Worm (Caenorhabditis elegans): ENCODE results near the gene H25K10.2.

Gene H25K10.2

ce11 chrIV:16221559-16221958 lies 10.7 kb upstream of the H25K10.2 start, which contains the start of gene srv-11:
Gene srv-11, minus strand, starts transcription at chrIV:16221659.
- TF ChIP-seq sox-2 (GFP tag; IDR thresholded peaks at IDR 0.05) (no peak), unc-3 (GFP tag; conservative IDR thresholded peaks at IDR 0.05) (no peak), unc-3 (tag; optimal IDR thresholded peaks at IDR 0.05) (no peak), C38D4.7 (GFP tag; optimal IDR thresholded peaks at IDR 0.05) (no peak), fkh-10 (GFP tag; optimal IDR thresholded peaks at IDR 0.05) (no peak), F13H6.1 (tag; optimal IDR thresholded peaks at IDR 0.05) (no peak), gmeb-2 (tag; optimal IDR thresholded peaks at IDR 0.05) (no peak), pat-9 (tag; optimal IDR thresholded peaks at IDR 0.05) (no peak), che-1 (tag; optimal IDR thresholded peaks at IDR 0.05) (no peak), pqm-1 (tag; optimal IDR thresholded peaks at IDR 0.05) (no peak), ttx-3 (tag; optimal IDR thresholded peaks at IDR 0.05) (no peak), pha-2 (tag; optimal IDR thresholded peaks at IDR 0.05) (no peak), unc-86 (tag; optimal IDR thresholded peaks at IDR 0.05) (no peak), tbx-7 (tag; optimal IDR thresholded peaks at IDR 0.05) (no peak), ceh-9 (tag; optimal IDR thresholded peaks at IDR 0.05) (no peak), hlh-8 (tag; optimal IDR thresholded peaks at IDR 0.05) (no peak), rnt-1 (tag; optimal IDR thresholded peaks at IDR 0.05) (no peak), zip-5 (tag; optimal IDR thresholded peaks at IDR 0.05) (no peak), pag-3 (tag; optimal IDR thresholded peaks at IDR 0.05; ENCODE audit: borderline replicate concordance) (no peak)

ce11 chrIV:16220688-16221087 lies 9.9 kb upstream of the H25K10.2 start:
- no peak for TF ChIP-seq ceh-48 (tag; optimal IDR thresholded peaks at IDR 0.05)
- TF ChIP-seq ceh-30 (tag; optimal IDR thresholded peaks at IDR 0.05), result no peak
- no peak for TF ChIP-seq tbx-2 (tag; optimal IDR thresholded peaks at IDR 0.05)
- TF ChIP-seq nfya-1 (tag; optimal IDR thresholded peaks at IDR 0.05), result no peak
- TF ChIP-seq hlh-8 (tag; optimal IDR thresholded peaks at IDR 0.05), result no peak
- no peak for TF ChIP-seq ceh-9 (tag; optimal IDR thresholded peaks at IDR 0.05)
- TF ChIP-seq sox-2 (GFP tag; IDR thresholded peaks at IDR 0.05), result no peak
- TF ChIP-seq dmd-4 (tag; optimal IDR thresholded peaks at IDR 0.05; ENCODE audit: borderline replicate concordance), result no peak
- TF ChIP-seq pha-2 (tag; optimal IDR thresholded peaks at IDR 0.05), result no peak
- TF ChIP-seq unc-55 (GFP tag; optimal IDR thresholded peaks at IDR 0.05), result no peak
- TF ChIP-seq hlh-30 (tag; optimal IDR thresholded peaks at IDR 0.05; ENCODE audit: insufficient read depth), result no peak
- no peak for TF ChIP-seq C38D4.7 (GFP tag; optimal IDR thresholded peaks at IDR 0.05)
- no peak for TF ChIP-seq pros-1 (tag; optimal IDR thresholded peaks at IDR 0.05)
- no peak for TF ChIP-seq ceh-24 (tag; optimal IDR thresholded peaks at IDR 0.05)
- TF ChIP-seq ama-1 (optimal IDR thresholded peaks at IDR 0.05), result no peak

ce11 chrIV:16216165-16216564 lies 5.4 kb upstream of the H25K10.2 start:
- TF ChIP-seq sox-4 (tag; optimal IDR thresholded peaks at IDR 0.05) (no peak), dve-1 (tag; optimal IDR thresholded peaks at IDR 0.05) (no peak), tbx-2 (tag; optimal IDR thresholded peaks at IDR 0.05) (no peak), pax-1 (tag; optimal IDR thresholded peaks at IDR 0.05) (no peak), ceh-31 (tag; optimal IDR thresholded peaks at IDR 0.05) (no peak), ceh-45 (GFP tag; IDR thresholded peaks at IDR 0.05) (no peak), ceh-48 (tag; optimal IDR thresholded peaks at IDR 0.05) (no peak), rnt-1 (tag; optimal IDR thresholded peaks at IDR 0.05) (no peak), ceh-24 (tag; optimal IDR thresholded peaks at IDR 0.05) (no peak), sox-2 (GFP tag; IDR thresholded peaks at IDR 0.05) (no peak)

ce11 chrIV:16203373-16203772 lies 7.4 kb downstream of the H25K10.2 start:
- TF ChIP-seq elt-2 (tag; optimal IDR thresholded peaks at IDR 0.05), result peak; percentile 71
- TF ChIP-seq hlh-13 (GFP tag; optimal IDR thresholded peaks at IDR 0.05), result no peak

ce11 chrIV:16202074-16202473 lies 8.7 kb downstream of the H25K10.2 start, which contains the start of gene H25K10.1:
Gene H25K10.1, plus strand, starts transcription at chrIV:16202374.
- TF ChIP-seq ceh-31 (tag; optimal IDR thresholded peaks at IDR 0.05) (no peak), che-1 (tag; optimal IDR thresholded peaks at IDR 0.05) (no peak), ama-1 (optimal IDR thresholded peaks at IDR 0.05) (no peak), ceh-22 (tag; optimal IDR thresholded peaks at IDR 0.05) (no peak), pax-1 (tag; optimal IDR thresholded peaks at IDR 0.05) (no peak), ceh-24 (tag; optimal IDR thresholded peaks at IDR 0.05) (no peak)

All from whole organism, late embryonic.